Worm (Caenorhabditis elegans): Measurements from ENCODE around the gene bra-2.

Gene bra-2

ce11 chrIII:870555-870954 is 40.5 kb upstream of the bra-2 start:
- TF ChIP-seq zip-8 (tag; optimal IDR thresholded peaks at IDR 0.05) = peak; percentile 67
- TF ChIP-seq unc-39 (tag; optimal IDR thresholded peaks at IDR 0.05) = peak; percentile 68
- no peak for TF ChIP-seq drap-1 (GFP tag; optimal IDR thresholded peaks at IDR 0.05)
- no peak for TF ChIP-seq sptf-1 (tag; optimal IDR thresholded peaks at IDR 0.05)
- TF ChIP-seq ceh-39 (tag; optimal IDR thresholded peaks at IDR 0.05) = peak; percentile 20
- peak; percentile 8 for TF ChIP-seq mep-1 (tag; optimal IDR thresholded peaks at IDR 0.05)
- peak; percentile 71 for TF ChIP-seq nhr-2 (tag; optimal IDR thresholded peaks at IDR 0.05)
- peak; percentile 57 for TF ChIP-seq cnd-1 (tag; optimal IDR thresholded peaks at IDR 0.05)
- TF ChIP-seq nhr-28 (tag; optimal IDR thresholded peaks at IDR 0.05) = no peak
- TF ChIP-seq elt-1 (tag; optimal IDR thresholded peaks at IDR 0.05; ENCODE audit: borderline replicate concordance, insufficient read depth) = peak; percentile 49

- TF ChIP-seq mep-1 (tag; optimal IDR thresholded peaks at IDR 0.05) (no peak), snpc-4 (tag; optimal IDR thresholded peaks at IDR 0.05) (no peak), zip-8 (tag; optimal IDR thresholded peaks at IDR 0.05) (no peak), nhr-2 (tag; optimal IDR thresholded peaks at IDR 0.05) (no peak), elt-1 (tag; optimal IDR thresholded peaks at IDR 0.05; ENCODE audit: borderline replicate concordance, insufficient read depth) (no peak), sem-2 (GFP tag; optimal IDR thresholded peaks at IDR 0.05) (no peak)
Measured at ce11 chrIII:872373-872772, 38.7 kb upstream of the bra-2 start, which contains the start of the genes T24C4.3 and clc-20. Gene T24C4.3 (minus strand): TSS chrIII:872473. Gene clc-20 (plus strand): TSS chrIII:872583.

- no peak for TF ChIP-seq cnd-1 (tag; optimal IDR thresholded peaks at IDR 0.05)
- no peak for TF ChIP-seq elt-1 (tag; optimal IDR thresholded peaks at IDR 0.05; ENCODE audit: borderline replicate concordance, insufficient read depth)
- TF ChIP-seq unc-120 (tag; optimal IDR thresholded peaks at IDR 0.05; ENCODE audit: poor library complexity, severe bottlenecking) = no peak
- no peak for TF ChIP-seq hlh-1 (tag; optimal IDR thresholded peaks at IDR 0.05)
- no peak for TF ChIP-seq tbx-8 (GFP tag; optimal IDR thresholded peaks at IDR 0.05)
- no peak for TF ChIP-seq sptf-1 (tag; optimal IDR thresholded peaks at IDR 0.05)
- no peak for TF ChIP-seq pha-4 (tag; optimal IDR thresholded peaks at IDR 0.05)
- no peak for TF ChIP-seq ceh-83 (GFP tag; optimal IDR thresholded peaks at IDR 0.05)
- TF ChIP-seq lin-32 (GFP tag; optimal IDR thresholded peaks at IDR 0.05) = no peak
- no peak for TF ChIP-seq sem-2 (GFP tag; optimal IDR thresholded peaks at IDR 0.05)
- TF ChIP-seq nhr-237 (tag; optimal IDR thresholded peaks at IDR 0.05) = no peak
- no peak for TF ChIP-seq mab-5 (tag; optimal IDR thresholded peaks at IDR 0.05)
- TF ChIP-seq nhr-28 (tag; optimal IDR thresholded peaks at IDR 0.05) = no peak
- TF ChIP-seq ztf-11 (tag; optimal IDR thresholded peaks at IDR 0.05) = no peak
- TF ChIP-seq zip-8 (tag; optimal IDR thresholded peaks at IDR 0.05) = no peak
- TF ChIP-seq nhr-2 (tag; optimal IDR thresholded peaks at IDR 0.05) = no peak
- no peak for TF ChIP-seq ham-2 (GFP tag; optimal IDR thresholded peaks at IDR 0.05)
- TF ChIP-seq lin-13 (tag; optimal IDR thresholded peaks at IDR 0.05) = no peak
- TF ChIP-seq lsy-2 (tag; optimal IDR thresholded peaks at IDR 0.05) = no peak
Measured at ce11 chrIII:873432-873831, 37.6 kb upstream of the bra-2 start, which contains the start of gene clc-19. Gene clc-19 (minus strand): TSS chrIII:873566.

ce11 chrIII:879634-880033 is 31.4 kb upstream of the bra-2 start, which contains the start of the genes T24C4.5 and ucr-2.3:
Gene T24C4.5 (minus strand): TSS chrIII:879734.
Gene ucr-2.3 (plus strand): TSS chrIII:879860.
- no peak for TF ChIP-seq cnd-1 (tag; optimal IDR thresholded peaks at IDR 0.05)
- no peak for TF ChIP-seq ztf-11 (tag; optimal IDR thresholded peaks at IDR 0.05)
- no peak for TF ChIP-seq elt-3 (tag; optimal IDR thresholded peaks at IDR 0.05)
- no peak for TF ChIP-seq mls-2 (tag; optimal IDR thresholded peaks at IDR 0.05)
- no peak for TF ChIP-seq snpc-4 (tag; optimal IDR thresholded peaks at IDR 0.05)
- no peak for TF ChIP-seq elt-1 (tag; optimal IDR thresholded peaks at IDR 0.05; ENCODE audit: borderline replicate concordance, insufficient read depth)

ce11 chrIII:880840-881239 is 30.2 kb upstream of the bra-2 start:
- no peak for TF ChIP-seq snpc-4 (tag; optimal IDR thresholded peaks at IDR 0.05)
- no peak for TF ChIP-seq zip-8 (tag; optimal IDR thresholded peaks at IDR 0.05)
- TF ChIP-seq nhr-2 (tag; optimal IDR thresholded peaks at IDR 0.05) = no peak
- no peak for TF ChIP-seq ceh-39 (tag; optimal IDR thresholded peaks at IDR 0.05)

ce11 chrIII:881460-881859 is 29.6 kb upstream of the bra-2 start:
- no peak for TF ChIP-seq nhr-12 (tag; optimal IDR thresholded peaks at IDR 0.05)

- TF ChIP-seq snpc-4 (tag; optimal IDR thresholded peaks at IDR 0.05) = no peak
- no peak for TF ChIP-seq lin-32 (GFP tag; optimal IDR thresholded peaks at IDR 0.05)
- TF ChIP-seq lsy-2 (tag; optimal IDR thresholded peaks at IDR 0.05) = no peak
- no peak for TF ChIP-seq nhr-2 (tag; optimal IDR thresholded peaks at IDR 0.05)
- TF ChIP-seq tbx-8 (GFP tag; optimal IDR thresholded peaks at IDR 0.05) = no peak
- TF ChIP-seq unc-62 (GFP tag; optimal IDR thresholded peaks at IDR 0.05) = no peak
Measured at ce11 chrIII:883595-883994, 27.5 kb upstream of the bra-2 start.
